Worm (Caenorhabditis elegans): ENCODE data around the gene nhr-248.

The nhr-248 gene

ce11 chrV:17064676-17065075, 39.8 kb downstream of the nhr-248 start, which contains the start of gene srh-255:
Gene srh-255 (plus strand): TSS chrV:17064976.
- TF ChIP-seq ztf-11 (tag; optimal IDR thresholded peaks at IDR 0.05) (no peak), dmd-4 (tag; optimal IDR thresholded peaks at IDR 0.05) (no peak), ceh-82 (tag; optimal IDR thresholded peaks at IDR 0.05) (no peak), unc-62 (GFP tag; optimal IDR thresholded peaks at IDR 0.05) (no peak), ceh-16 (tag; optimal IDR thresholded peaks at IDR 0.05) (no peak), ztf-1 (GFP tag; conservative IDR thresholded peaks at IDR 0.05) (no peak), mbf-1 (tag; optimal IDR thresholded peaks at IDR 0.05) (no peak), skn-1 (tag; optimal IDR thresholded peaks at IDR 0.05) (no peak), elt-3 (tag; optimal IDR thresholded peaks at IDR 0.05) (no peak), nhr-21 (tag; optimal IDR thresholded peaks at IDR 0.05) (no peak), blmp-1 (tag; optimal IDR thresholded peaks at IDR 0.05; ENCODE audit: insufficient read depth) (no peak), peb-1 (tag; optimal IDR thresholded peaks at IDR 0.05) (no peak), snpc-4 (tag; optimal IDR thresholded peaks at IDR 0.05) (no peak), nhr-25 (tag; optimal IDR thresholded peaks at IDR 0.05) (no peak), unc-55 (GFP tag; optimal IDR thresholded peaks at IDR 0.05) (no peak), sma-9 (GFP tag; optimal IDR thresholded peaks at IDR 0.05) (no peak), sma-9 (tag; optimal IDR thresholded peaks at IDR 0.05) (no peak)

DNA sequence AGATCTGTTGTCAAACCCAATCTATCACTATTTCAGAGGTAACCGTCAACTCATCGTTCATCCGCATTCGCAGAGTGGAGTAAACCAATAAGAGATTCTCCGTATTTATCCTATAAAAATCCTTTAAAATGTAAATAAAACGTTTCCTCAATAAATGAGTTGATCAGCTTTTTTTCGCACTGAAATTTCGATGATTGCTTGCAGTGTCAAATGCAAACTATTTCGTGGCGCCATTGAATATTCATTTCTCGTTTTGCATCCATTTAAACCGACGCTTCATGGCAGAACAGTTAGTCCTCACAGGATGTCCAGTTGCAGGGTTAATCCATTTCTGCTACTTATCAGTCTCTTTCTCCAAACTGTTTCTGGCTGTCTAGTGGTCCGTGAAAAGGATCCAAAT, 42.8 kb downstream of the nhr-248 start, which contains the start of gene F28B1.9:
Gene F28B1.9, plus strand, starts transcription at position 301 of the 400 bp plus-strand sequence.
- no peak for TF ChIP-seq peb-1 (tag; optimal IDR thresholded peaks at IDR 0.05)
- TF ChIP-seq F13H6.1 (tag; optimal IDR thresholded peaks at IDR 0.05) = no peak
- TF ChIP-seq sem-4 (tag; optimal IDR thresholded peaks at IDR 0.05) = no peak
- no peak for TF ChIP-seq unc-55 (GFP tag; optimal IDR thresholded peaks at IDR 0.05)
- no peak for TF ChIP-seq nhr-11 (tag; optimal IDR thresholded peaks at IDR 0.05)

ce11 chrV:17059987-17060386, 44.4 kb downstream of the nhr-248 start, which contains the start of gene sri-66:
Gene sri-66 (plus strand): TSS chrV:17060287.
- TF ChIP-seq dmd-4 (tag; optimal IDR thresholded peaks at IDR 0.05) (no peak), lin-39 (tag; optimal IDR thresholded peaks at IDR 0.05) (no peak), F13H6.1 (tag; optimal IDR thresholded peaks at IDR 0.05) (no peak), sem-4 (tag; optimal IDR thresholded peaks at IDR 0.05) (no peak), ceh-82 (tag; optimal IDR thresholded peaks at IDR 0.05) (no peak), peb-1 (tag; optimal IDR thresholded peaks at IDR 0.05) (no peak)

All from whole organism, L2 larva.